Worm (Caenorhabditis elegans) whole organism, L3 larva: ENCODE measurements around the gene K05D4.9.

ENCODE experiments used
- R02D3.7 ChIP-seq: fragments of 150-350 bp; optimal IDR thresholded peaks from 2 replicates; lab custom pipeline; 2014; ENCODE audit warnings: missing biosample characterization, missing genetic modification characterization
- ZK546.5 ChIP-seq: sonication (generic microtip); optimal IDR thresholded peaks from 2 replicates; lab custom pipeline; 2017; ENCODE audit warnings: missing biosample characterization, missing genetic modification characterization
- ama-1 ChIP-seq: fragments of 150-350 bp; optimal IDR thresholded peaks from 2 replicates; lab custom pipeline; 2018
- ceh-16 ChIP-seq: sonication (generic microtip); optimal IDR thresholded peaks from 2 replicates; lab custom pipeline; 2017; ENCODE audit warnings: missing biosample characterization, missing genetic modification characterization
- ceh-28 ChIP-seq: fragments of 150-350 bp; optimal IDR thresholded peaks from 2 replicates; lab custom pipeline; 2014; ENCODE audit warnings: missing biosample characterization, missing genetic modification reagents, missing genetic modification characterization
- ceh-82 ChIP-seq: fragments of 150-350 bp; optimal IDR thresholded peaks from 2 replicates; lab custom pipeline; 2014; ENCODE audit warnings: missing biosample characterization, missing genetic modification characterization
- ceh-9 ChIP-seq: sonication (generic microtip); optimal IDR thresholded peaks from 2 replicates; lab custom pipeline; 2018; ENCODE audit warnings: missing biosample characterization, missing genetic modification characterization
- daf-12 ChIP-seq: fragments of 150-350 bp; optimal IDR thresholded peaks from 2 replicates; lab custom pipeline; 2014; ENCODE audit warnings: missing biosample characterization, missing genetic modification reagents, missing genetic modification characterization
- egl-5 ChIP-seq: fragments of 150-350 bp; optimal IDR thresholded peaks from 2 replicates; lab custom pipeline; 2017; ENCODE audit warnings: missing biosample characterization, missing genetic modification reagents, missing genetic modification characterization, inconsistent platforms
- elt-2 ChIP-seq: sonication (generic microtip); optimal IDR thresholded peaks from 2 replicates; lab custom pipeline; 2016; ENCODE audit warnings: missing genetic modification reagents, mild to moderate bottlenecking, missing genetic modification characterization, missing compliant biosample characterization
- elt-3 ChIP-seq, 3 experiments: fragments of 150-350 bp in 1 of 3; sonication (generic microtip) in 2 of 3; optimal IDR thresholded peaks; 2 replicates in 2 of 3; 4 replicates in 1 of 3; lab custom pipeline; 2014 to 2017; ENCODE audit warnings: missing biosample characterization in 3 of 3, missing genetic modification characterization in 3 of 3
- fkh-2 ChIP-seq: fragments of 150-350 bp; optimal IDR thresholded peaks from 2 replicates; lab custom pipeline; 2014; ENCODE audit warnings: missing biosample characterization, missing genetic modification reagents, missing genetic modification characterization
- fos-1 ChIP-seq: fragments of 150-350 bp; optimal IDR thresholded peaks from 2 replicates; lab custom pipeline; 2014; ENCODE audit warnings: missing biosample characterization, missing genetic modification characterization
- hmg-11 ChIP-seq: sonication (generic microtip); optimal IDR thresholded peaks from 2 replicates; lab custom pipeline; 2016; ENCODE audit warnings: missing genetic modification characterization, missing compliant biosample characterization
- lin-15B ChIP-seq: fragments of 150-350 bp; optimal IDR thresholded peaks from 2 replicates; lab custom pipeline; 2014; ENCODE audit warnings: missing biosample characterization, missing genetic modification characterization
- lin-39 ChIP-seq: fragments of 150-350 bp; optimal IDR thresholded peaks from 2 replicates; lab custom pipeline; 2018; ENCODE audit warnings: missing biosample characterization, missing genetic modification reagents, missing genetic modification characterization
- lsy-12 ChIP-seq: sonication (generic microtip); optimal IDR thresholded peaks from 2 replicates; lab custom pipeline; 2016; ENCODE audit warnings: mild to moderate bottlenecking, missing genetic modification characterization, missing compliant biosample characterization
- mdl-1 ChIP-seq: fragments of 150-350 bp; optimal IDR thresholded peaks from 2 replicates; lab custom pipeline; 2014; ENCODE audit warnings: missing biosample characterization, missing genetic modification characterization
- mml-1 ChIP-seq: fragments of 150-350 bp; sonication (generic microtip); optimal IDR thresholded peaks from 3 replicates; lab custom pipeline; 2014; ENCODE audit warnings: missing biosample characterization, missing genetic modification characterization
- nfya-1 ChIP-seq: sonication (generic microtip); optimal IDR thresholded peaks from 2 replicates; lab custom pipeline; 2017; ENCODE audit warnings: missing genetic modification characterization, mild to moderate bottlenecking, missing compliant biosample characterization, antibody characterized with exemption, moderate library complexity; ENCODE audit not compliant: insufficient read depth
- nhr-11 ChIP-seq: fragments of 150-350 bp; optimal IDR thresholded peaks from 2 replicates; lab custom pipeline; 2014; ENCODE audit warnings: missing biosample characterization, missing genetic modification characterization
- nhr-12 ChIP-seq: fragments of 150-350 bp; optimal IDR thresholded peaks from 2 replicates; lab custom pipeline; 2014; ENCODE audit warnings: missing biosample characterization, missing genetic modification characterization
- nhr-23 ChIP-seq: fragments of 150-350 bp; optimal IDR thresholded peaks from 2 replicates; lab custom pipeline; 2014; ENCODE audit warnings: missing biosample characterization, missing genetic modification reagents, missing genetic modification characterization
- nhr-237 ChIP-seq: fragments of 150-350 bp; optimal IDR thresholded peaks from 2 replicates; lab custom pipeline; 2014; ENCODE audit warnings: missing biosample characterization, missing genetic modification characterization
- nhr-25 ChIP-seq: sonication (generic microtip); optimal IDR thresholded peaks from 2 replicates; lab custom pipeline; 2017; ENCODE audit warnings: missing biosample characterization, missing genetic modification characterization
- nhr-28 ChIP-seq: fragments of 150-350 bp; optimal IDR thresholded peaks from 2 replicates; lab custom pipeline; 2014; ENCODE audit warnings: missing biosample characterization, missing genetic modification characterization
- nhr-43 ChIP-seq: sonication (generic microtip); optimal IDR thresholded peaks from 2 replicates; lab custom pipeline; 2016; ENCODE audit warnings: mild to moderate bottlenecking, missing genetic modification characterization, missing compliant biosample characterization; ENCODE audit not compliant: poor library complexity, severe bottlenecking
- nhr-67 ChIP-seq: fragments of 150-350 bp; optimal IDR thresholded peaks from 2 replicates; lab custom pipeline; 2014; ENCODE audit warnings: missing biosample characterization, missing genetic modification characterization
- nhr-76 ChIP-seq: fragments of 150-350 bp; sonication (generic microtip); optimal IDR thresholded peaks from 5 replicates; lab custom pipeline; 2014; ENCODE audit warnings: missing biosample characterization, missing genetic modification characterization
- nhr-77 ChIP-seq: fragments of 150-350 bp; optimal IDR thresholded peaks from 2 replicates; lab custom pipeline; 2014; ENCODE audit warnings: missing biosample characterization, missing genetic modification characterization
- pha-4 ChIP-seq: fragments of 150-350 bp; optimal IDR thresholded peaks from 2 replicates; lab custom pipeline; 2014; ENCODE audit warnings: missing biosample characterization, missing genetic modification reagents, missing genetic modification characterization
- pqm-1 ChIP-seq: fragments of 150-350 bp; optimal IDR thresholded peaks from 2 replicates; lab custom pipeline; 2017; ENCODE audit warnings: missing biosample characterization, missing genetic modification characterization, inconsistent platforms
- snpc-4 ChIP-seq: fragments of 150-350 bp; optimal IDR thresholded peaks from 2 replicates; lab custom pipeline; 2014; ENCODE audit warnings: missing biosample characterization, missing genetic modification characterization
- tbx-2 ChIP-seq: sonication (generic microtip); optimal IDR thresholded peaks from 2 replicates; lab custom pipeline; 2016; ENCODE audit warnings: mild to moderate bottlenecking, missing genetic modification characterization, missing compliant biosample characterization
- unc-39 ChIP-seq: sonication (generic microtip); optimal IDR thresholded peaks from 4 replicates; lab custom pipeline; 2017; ENCODE audit warnings: missing biosample characterization, missing genetic modification characterization
- unc-62 ChIP-seq: fragments of 150-350 bp; sonication (generic microtip); optimal IDR thresholded peaks from 4 replicates; lab custom pipeline; 2014; ENCODE audit warnings: missing biosample characterization, missing genetic modification reagents, missing genetic modification characterization

The K05D4.9 gene

ce11 chrV:16204888-16205287 lies 33.3 kb upstream of the K05D4.9 start, which contains the start of gene irld-26:
irld-26 (plus strand) TSS chrV:16205188.
- TF ChIP-seq mml-1 (tag; lab: Kevin White, UChicago), result no peak
- TF ChIP-seq unc-62 (GFP tag; lab: Kevin White, UChicago), result no peak
- no peak for TF ChIP-seq nhr-67 (tag; lab: Kevin White, UChicago)
- no peak for TF ChIP-seq lin-15B (tag; lab: Kevin White, UChicago)
- no peak for TF ChIP-seq ZK546.5 (tag; lab: Kevin White, UChicago)

- TF ChIP-seq ZK546.5 (tag; lab: Kevin White, UChicago), result no peak
- TF ChIP-seq lin-15B (tag; lab: Kevin White, UChicago), result no peak
- no peak for TF ChIP-seq ceh-16
- TF ChIP-seq daf-12 (tag; lab: Kevin White, UChicago), result no peak
- TF ChIP-seq fkh-2 (tag; lab: Kevin White, UChicago), result no peak
- TF ChIP-seq nhr-11 (tag; lab: Kevin White, UChicago), result no peak
- TF ChIP-seq elt-2 (tag; lab: Kevin White, UChicago), result no peak
- TF ChIP-seq ceh-9 (tag; lab: Kevin White, UChicago), result no peak
- TF ChIP-seq ceh-28 (tag; lab: Kevin White, UChicago), result no peak
Measured at ce11 chrV:16202618-16203017, 31.0 kb upstream of the K05D4.9 start, which contains the start of gene F11A5.18. F11A5.18 (plus strand) TSS chrV:16202918.

ce11 chrV:16201730-16202129 lies 30.1 kb upstream of the K05D4.9 start, which contains the start of gene F11A5.17:
F11A5.17 (plus strand) TSS chrV:16202030.
- no peak for TF ChIP-seq lin-15B (tag; lab: Kevin White, UChicago)
- no peak for TF ChIP-seq nhr-76 (tag; lab: Kevin White, UChicago)
- no peak for TF ChIP-seq snpc-4 (tag; lab: Kevin White, UChicago)
- no peak for TF ChIP-seq nhr-43 (tag; lab: Kevin White, UChicago)
- TF ChIP-seq hmg-11 (tag; lab: Kevin White, UChicago), result no peak
- no peak for TF ChIP-seq nhr-12 (tag; lab: Kevin White, UChicago)
- TF ChIP-seq lsy-12 (tag; lab: Kevin White, UChicago), result no peak
- TF ChIP-seq elt-3 (tag; optimal IDR thresholded peaks at IDR 0.05; lab: Kevin White, UChicago), result no peak
- TF ChIP-seq ama-1 (lab: Kevin White, UChicago), result no peak
- no peak for TF ChIP-seq nhr-11 (tag; lab: Kevin White, UChicago)
- no peak for TF ChIP-seq nhr-28 (tag; lab: Kevin White, UChicago)
- TF ChIP-seq tbx-2 (tag; lab: Kevin White, UChicago), result no peak

- no peak for TF ChIP-seq lsy-12 (tag; lab: Kevin White, UChicago)
Measured at ce11 chrV:16198016-16198415, 26.4 kb upstream of the K05D4.9 start, which contains the start of gene F11A5.5. F11A5.5 (plus strand) TSS chrV:16198316.

- no peak for TF ChIP-seq lsy-12 (tag; lab: Kevin White, UChicago)
- TF ChIP-seq nhr-237 (tag; lab: Kevin White, UChicago), result no peak
- no peak for TF ChIP-seq nhr-67 (tag; lab: Kevin White, UChicago)
- TF ChIP-seq nhr-12 (tag; lab: Kevin White, UChicago), result no peak
- no peak for TF ChIP-seq nhr-23 (tag; lab: Kevin White, UChicago)
- TF ChIP-seq R02D3.7 (tag; lab: Kevin White, UChicago), result no peak
Measured at ce11 chrV:16195379-16195778, 23.8 kb upstream of the K05D4.9 start, which contains the start of gene rabr-3. rabr-3 (plus strand) TSS chrV:16195679.

- TF ChIP-seq nhr-25 (no peak), nhr-77 (tag; lab: Kevin White, UChicago) (no peak), ceh-16 (no peak)
Measured at ce11 chrV:16194639-16195038, 23.0 kb upstream of the K05D4.9 start, which contains the start of gene rabr-4. rabr-4 (plus strand) TSS chrV:16194939.

- no peak for TF ChIP-seq daf-12 (tag; lab: Kevin White, UChicago)
- TF ChIP-seq unc-39 (tag; lab: Kevin White, UChicago), result no peak
- TF ChIP-seq R02D3.7 (tag; lab: Kevin White, UChicago), result no peak
- no peak for TF ChIP-seq lin-39
- TF ChIP-seq nhr-76 (tag; lab: Kevin White, UChicago), result no peak
- TF ChIP-seq pha-4 (tag; lab: Kevin White, UChicago), result no peak
- TF ChIP-seq fos-1 (tag; lab: Kevin White, UChicago), result no peak
- no peak for TF ChIP-seq pqm-1 (tag; lab: Kevin White, UChicago)
- TF ChIP-seq mdl-1, result no peak
- TF ChIP-seq ceh-82 (tag; lab: Kevin White, UChicago), result no peak
- no peak for TF ChIP-seq nhr-25
- no peak for TF ChIP-seq nhr-28 (tag; lab: Kevin White, UChicago)
- no peak for TF ChIP-seq tbx-2 (tag; lab: Kevin White, UChicago)
- no peak for TF ChIP-seq lsy-12 (tag; lab: Kevin White, UChicago)
- no peak for TF ChIP-seq fkh-2 (tag; lab: Kevin White, UChicago)
- TF ChIP-seq nfya-1 (tag; lab: Kevin White, UChicago), result no peak
- no peak for TF ChIP-seq egl-5 (tag; lab: Kevin White, UChicago)
- TF ChIP-seq nhr-77 (tag; lab: Kevin White, UChicago), result no peak
Measured at ce11 chrV:16192114-16192513, 20.5 kb upstream of the K05D4.9 start, which contains the start of gene srh-279. srh-279 (plus strand) TSS chrV:16192414.
